Worm (Caenorhabditis elegans): ENCODE measurements around the gene gem-1.

DNA sequence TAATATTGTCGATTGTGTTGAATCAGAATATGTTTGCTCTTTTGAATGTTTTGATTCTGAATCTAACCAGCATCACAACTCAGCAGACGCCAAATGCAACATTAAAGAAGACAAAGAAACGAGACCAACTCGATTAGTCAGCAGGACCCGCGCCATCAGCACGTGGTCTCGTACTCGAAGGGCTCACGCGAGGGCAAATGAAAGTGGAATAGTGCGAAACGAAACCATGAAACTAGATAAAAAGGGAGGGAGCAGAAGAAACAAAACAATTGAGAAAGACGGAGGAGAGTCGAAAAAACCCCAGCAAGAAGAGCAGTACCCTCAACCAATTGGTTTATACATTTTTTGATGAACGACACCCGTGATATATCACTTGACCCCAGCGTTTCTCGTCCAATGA is 39.8 kb downstream of the gem-1 start:
- TF ChIP-seq M03D4.4 (tag; optimal IDR thresholded peaks at IDR 0.05) (no peak), hlh-1 (tag; optimal IDR thresholded peaks at IDR 0.05) (no peak), ces-1 (GFP tag; optimal IDR thresholded peaks at IDR 0.05) (no peak), tbx-8 (GFP tag; optimal IDR thresholded peaks at IDR 0.05) (no peak), nhr-12 (tag; optimal IDR thresholded peaks at IDR 0.05) (no peak), snpc-4 (tag; optimal IDR thresholded peaks at IDR 0.05) (no peak), elt-3 (tag; optimal IDR thresholded peaks at IDR 0.05) (no peak), unc-62 (GFP tag; optimal IDR thresholded peaks at IDR 0.05) (no peak), unc-39 (tag; optimal IDR thresholded peaks at IDR 0.05) (no peak), lin-32 (GFP tag; optimal IDR thresholded peaks at IDR 0.05) (no peak), blmp-1 (tag; optimal IDR thresholded peaks at IDR 0.05) (no peak), cnd-1 (tag; optimal IDR thresholded peaks at IDR 0.05) (no peak), nhr-237 (tag; optimal IDR thresholded peaks at IDR 0.05) (no peak)

Data from whole organism, mixed stage, embryonic.